Worm (Caenorhabditis elegans) whole organism, L4 larva: Measurements from ENCODE around the gene cal-5.

Experiments
- D1046.2 ChIP-seq: fragments of 200-800 bp; sonication (Bioruptor generic); IDR thresholded peaks from 2 replicates; pipeline ENCODE4 v1.3.6; 2022; ENCODE audit warnings: missing genetic modification characterization, missing compliant biosample characterization
- ZK546.5 ChIP-seq, 2 experiments: sonication (generic microtip); optimal IDR thresholded peaks; 2 replicates each; lab custom pipeline; 2017; ENCODE audit warnings: missing biosample characterization in 2 of 2, missing genetic modification characterization in 2 of 2
- ceh-28 ChIP-seq: fragments of 150-350 bp; optimal IDR thresholded peaks from 2 replicates; lab custom pipeline; 2014; ENCODE audit warnings: missing biosample characterization, missing genetic modification reagents, missing genetic modification characterization
- dmd-9 ChIP-seq: fragments of 200-800 bp; sonication (Bioruptor generic); IDR thresholded peaks from 2 replicates; pipeline ENCODE4 v1.3.6; 2022; ENCODE audit warnings: missing genetic modification reagents, missing genetic modification characterization, missing compliant biosample characterization
- egl-27 ChIP-seq: sonication (generic microtip); optimal IDR thresholded peaks from 3 replicates; lab custom pipeline; 2017; ENCODE audit warnings: missing biosample characterization, missing genetic modification reagents, missing genetic modification characterization
- fos-1 ChIP-seq: fragments of 150-350 bp; optimal IDR thresholded peaks from 2 replicates; lab custom pipeline; 2014; ENCODE audit warnings: missing biosample characterization, missing genetic modification characterization
- lim-7 ChIP-seq: fragments of 200-800 bp; sonication (Bioruptor generic); IDR thresholded peaks from 2 replicates; pipeline ENCODE4 v1.3.6; 2022; ENCODE audit warnings: missing genetic modification characterization, missing compliant biosample characterization
- lin-13 ChIP-seq: fragments of 150-350 bp; optimal IDR thresholded peaks from 2 replicates; lab custom pipeline; 2014; ENCODE audit warnings: missing biosample characterization, missing genetic modification reagents, missing genetic modification characterization
- mdl-1 ChIP-seq, 2 experiments: fragments of 150-350 bp in 1 of 2; sonication (generic microtip) in 1 of 2; optimal IDR thresholded peaks; 2 replicates each; lab custom pipeline; 2014 to 2017; ENCODE audit warnings: missing biosample characterization in 2 of 2, missing genetic modification characterization in 2 of 2
- mep-1 ChIP-seq: fragments of 150-350 bp; sonication (generic microtip); optimal IDR thresholded peaks from 3 replicates; lab custom pipeline; 2014; ENCODE audit warnings: missing biosample characterization, missing genetic modification characterization
- nhr-237 ChIP-seq: sonication (generic microtip); optimal IDR thresholded peaks from 2 replicates; lab custom pipeline; 2017; ENCODE audit warnings: missing biosample characterization, missing genetic modification characterization
- nhr-25 ChIP-seq: sonication (generic microtip); optimal IDR thresholded peaks from 2 replicates; lab custom pipeline; 2017; ENCODE audit warnings: missing genetic modification characterization, mild to moderate bottlenecking, missing compliant biosample characterization, antibody characterized with exemption, moderate library complexity, borderline replicate concordance; ENCODE audit not compliant: insufficient read depth
- nhr-28 ChIP-seq: fragments of 150-350 bp; optimal IDR thresholded peaks from 2 replicates; lab custom pipeline; 2014; ENCODE audit warnings: missing biosample characterization, missing genetic modification characterization
- nhr-76 ChIP-seq: fragments of 150-350 bp; optimal IDR thresholded peaks from 2 replicates; lab custom pipeline; 2014; ENCODE audit warnings: missing biosample characterization, missing genetic modification characterization

- no peak for TF ChIP-seq egl-27 (tag; lab: Kevin White, UChicago)
- no peak for TF ChIP-seq nhr-28
- no peak for TF ChIP-seq mdl-1 (tag; optimal IDR thresholded peaks at IDR 0.05; lab: Kevin White, UChicago)
- TF ChIP-seq nhr-76 (tag; lab: Kevin White, UChicago): no peak
- no peak for TF ChIP-seq fos-1 (tag; lab: Kevin White, UChicago)
- TF ChIP-seq nhr-237: no peak
- no peak for TF ChIP-seq nhr-25 (tag; lab: Kevin White, UChicago)
- no peak for TF ChIP-seq dmd-9
- no peak for TF ChIP-seq D1046.2 (GFP tag; lab: Robert Waterston, UW)
- no peak for TF ChIP-seq ceh-28 (tag; lab: Kevin White, UChicago)
- no peak for TF ChIP-seq lim-7 (GFP tag; lab: Robert Waterston, UW)
- TF ChIP-seq lin-13 (GFP tag; lab: Kevin White, UChicago): no peak
- no peak for TF ChIP-seq ZK546.5 (tag; optimal IDR thresholded peaks at IDR 0.05; lab: Kevin White, UChicago)
- no peak for TF ChIP-seq mep-1 (tag; lab: Kevin White, UChicago)
Measured at ce11 chrX:5084080-5084479, 6.3 kb upstream of the cal-5 start.
